Worm (Caenorhabditis elegans): ENCODE results near the gene C33A12.3.

Gene C33A12.3

DNA sequence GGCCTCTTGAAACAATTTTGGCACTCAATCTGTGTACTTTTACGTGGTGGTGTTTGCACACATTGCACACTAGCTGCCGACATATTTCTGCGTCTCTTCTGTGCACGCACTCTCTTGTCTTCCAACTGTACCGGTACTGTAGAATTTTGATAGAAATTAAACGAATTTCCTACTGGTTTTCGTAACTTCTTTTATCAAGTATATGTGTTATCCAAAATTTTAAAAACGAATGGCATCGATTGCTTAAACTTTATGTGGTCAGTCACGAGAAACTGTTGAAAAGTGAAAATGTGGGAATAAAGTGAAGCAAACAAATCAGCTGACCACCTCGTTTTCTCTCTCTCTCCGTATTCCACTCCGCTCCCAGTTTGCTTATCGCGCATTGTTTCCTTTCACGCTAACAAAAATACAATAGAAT is 567 bp upstream of the C33A12.3 start (continued):
- TF ChIP-seq daf-19 (GFP tag; conservative IDR thresholded peaks at IDR 0.05) (no peak), ama-1 (optimal IDR thresholded peaks at IDR 0.05) (no peak)

DNA sequence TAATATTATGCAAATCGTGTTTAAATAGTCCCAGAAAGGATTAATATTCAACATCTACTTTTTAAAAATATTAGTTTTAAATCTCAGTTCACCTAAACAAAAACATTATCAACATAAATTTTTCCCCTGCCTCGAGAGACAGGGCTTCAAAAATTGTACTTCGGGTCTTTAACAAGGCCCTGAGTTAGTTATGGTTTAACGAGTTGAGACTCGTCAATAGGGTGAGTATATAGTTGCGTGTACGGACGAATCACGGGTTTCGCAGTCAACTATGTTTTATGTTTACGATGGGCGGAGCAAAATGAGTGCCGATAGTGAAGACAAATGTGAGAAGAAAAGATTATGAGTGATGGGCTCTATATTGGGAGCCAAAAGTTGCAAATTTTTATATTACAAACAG is 1.2 kb downstream of the C33A12.3 start:
- TF ChIP-seq hlh-11 (tag; optimal IDR thresholded peaks at IDR 0.05) (peak; percentile 19), mep-1 (tag; optimal IDR thresholded peaks at IDR 0.05) (no peak), mes-2 (tag; optimal IDR thresholded peaks at IDR 0.05; ENCODE audit: poor library complexity, severe bottlenecking) (peak; percentile 54), nhr-102 (tag; optimal IDR thresholded peaks at IDR 0.05) (peak; percentile 36), lin-38 (GFP tag; IDR thresholded peaks at IDR 0.05) (peak; percentile 2; the same call in 1 of the 2 replicates), snpc-1.2 (GFP tag; IDR thresholded peaks at IDR 0.05) (0 out of 2 replicates have a peak, but pooled peaks have one; percentile 6), ZK546.5 (tag; optimal IDR thresholded peaks at IDR 0.05) (no peak), rbr-2 (tag; optimal IDR thresholded peaks at IDR 0.05) (no peak), ztf-7 (tag; optimal IDR thresholded peaks at IDR 0.05) (no peak), php-3 (GFP tag; IDR thresholded peaks at IDR 0.05) (peak; percentile 43; the same call in 1 of the 2 replicates), aha-1 (tag) (peak; percentile 99), pqm-1 (tag; optimal IDR thresholded peaks at IDR 0.05) (peak; percentile 8), daf-16 (GFP tag; optimal IDR thresholded peaks at IDR 0.05) (no peak), daf-16 (tag; optimal IDR thresholded peaks at IDR 0.05) (peak; percentile 85)

DNA sequence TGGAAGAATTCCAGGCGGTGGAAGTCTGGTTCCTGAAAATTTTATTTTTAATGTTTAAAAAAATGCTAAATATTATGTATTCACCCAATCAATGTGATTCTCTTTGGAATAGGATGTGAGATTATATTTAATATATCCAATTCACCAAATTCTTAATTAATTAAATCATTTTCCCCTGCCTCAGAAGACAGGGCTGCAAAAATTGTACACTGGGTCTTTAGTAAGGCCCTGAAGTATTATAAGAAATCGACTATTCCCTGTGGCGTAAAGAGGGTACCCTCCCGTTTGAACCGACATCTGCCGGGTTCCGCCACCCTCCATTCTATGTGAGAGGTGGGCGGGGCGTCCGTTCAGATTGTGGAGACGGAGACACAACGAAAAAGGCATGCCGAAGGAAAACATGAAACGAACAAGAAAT is 1.6 kb downstream of the C33A12.3 start:
- TF ChIP-seq hlh-11 (tag; optimal IDR thresholded peaks at IDR 0.05) (peak; percentile 65), rbr-2 (tag; optimal IDR thresholded peaks at IDR 0.05) (peak; percentile 74), F49E8.2 (tag; optimal IDR thresholded peaks at IDR 0.05; ENCODE audit: borderline replicate concordance) (peak; percentile 62), daf-12 (tag; optimal IDR thresholded peaks at IDR 0.05) (no peak), saeg-2 (GFP tag; IDR thresholded peaks at IDR 0.05) (0 out of 2 replicates have a peak, but pooled peaks have one; percentile 7), T26A8.4 (GFP tag; IDR thresholded peaks at IDR 0.05) (peak; percentile 81), nhr-77 (tag; optimal IDR thresholded peaks at IDR 0.05) (no peak), ceh-32 (tag; optimal IDR thresholded peaks at IDR 0.05; ENCODE audit: poor library complexity) (peak; percentile 46), ztf-11 (tag; optimal IDR thresholded peaks at IDR 0.05) (no peak), mdl-1 (tag; optimal IDR thresholded peaks at IDR 0.05) (peak in 1 of 2 experiments; percentile 71), mdt-29 (GFP tag; IDR thresholded peaks at IDR 0.05) (0 out of 2 replicates have a peak, but pooled peaks have one; percentile 28), arid-1 (GFP tag; conservative IDR thresholded peaks at IDR 0.05) (peak; percentile 61; the same call in 1 of the 2 replicates), nhr-6 (tag; optimal IDR thresholded peaks at IDR 0.05) (peak; percentile 66), jun-1 (tag; optimal IDR thresholded peaks at IDR 0.05) (peak; percentile 1), hmg-1.1 (GFP tag; IDR thresholded peaks at IDR 0.05) (peak; percentile 62), nhr-10 (tag; optimal IDR thresholded peaks at IDR 0.05) (peak; percentile 37), mep-1 (tag; optimal IDR thresholded peaks at IDR 0.05) (peak; percentile 90), nhr-41 (GFP tag; IDR thresholded peaks at IDR 0.05) (no peak), php-3 (GFP tag; IDR thresholded peaks at IDR 0.05) (no peak; the same call in 1 of the 2 replicates), ces-1 (GFP tag; optimal IDR thresholded peaks at IDR 0.05) (peak; percentile 62), hif-1 (tag; optimal IDR thresholded peaks at IDR 0.05) (peak in 1 of 2 experiments; percentile 48), spr-1 (tag; optimal IDR thresholded peaks at IDR 0.05) (peak; percentile 27), lir-3 (tag; optimal IDR thresholded peaks at IDR 0.05) (no peak), snpc-4 (tag; optimal IDR thresholded peaks at IDR 0.05) (peak; percentile 95), lim-7 (GFP tag; IDR thresholded peaks at IDR 0.05) (0 out of 2 replicates have a peak, but pooled peaks have one; percentile 26), nhr-237 (tag; optimal IDR thresholded peaks at IDR 0.05) (no peak), nhr-111 (GFP tag; optimal IDR thresholded peaks at IDR 0.05) (no peak), nhr-102 (tag; optimal IDR thresholded peaks at IDR 0.05) (peak; percentile 67), fkh-10 (GFP tag; optimal IDR thresholded peaks at IDR 0.05) (peak; percentile 38), sdz-12 (GFP tag; optimal IDR thresholded peaks at IDR 0.05) (peak; percentile 75), nhr-25 (tag; optimal IDR thresholded peaks at IDR 0.05; ENCODE audit: borderline replicate concordance, insufficient read depth) (peak; percentile 17), daf-8 (GFP tag; IDR thresholded peaks at IDR 0.05) (no peak), F44E2.7 (GFP tag; IDR thresholded peaks at IDR 0.05) (no peak), ceh-20 (GFP tag; IDR thresholded peaks at IDR 0.05) (peak; percentile 40; the same call in 1 of the 2 replicates), T20F7.1 (GFP tag; optimal IDR thresholded peaks at IDR 0.05) (peak; percentile 65), zfp-2 (tag; optimal IDR thresholded peaks at IDR 0.05) (no peak), aly-2 (tag; optimal IDR thresholded peaks at IDR 0.05) (no peak)
